Fruit fly (Drosophila melanogaster) whole organism, prepupa: ENCODE results near the gene ect.

Experiments used
- CG10631 ChIP-seq: fragments of 200-800 bp; sonication (Bioruptor generic); optimal IDR thresholded peaks from 2 replicates; lab custom pipeline; 2016; ENCODE audit warnings: missing biosample characterization, missing genetic modification characterization
- CG10669 ChIP-seq: fragments of 200-800 bp; sonication (Bioruptor generic); optimal IDR thresholded peaks from 3 replicates; lab custom pipeline; 2018; ENCODE audit warnings: missing biosample characterization, mild to moderate bottlenecking, missing genetic modification characterization, moderate library complexity
- CG1621 ChIP-seq: fragments of 200-800 bp; sonication (Bioruptor generic); optimal IDR thresholded peaks from 3 replicates; lab custom pipeline; 2018; ENCODE audit warnings: missing biosample characterization, mild to moderate bottlenecking, missing genetic modification characterization
- CG16779 ChIP-seq: fragments of 200-800 bp; sonication (Bioruptor generic); optimal IDR thresholded peaks from 3 replicates; lab custom pipeline; 2017; ENCODE audit warnings: missing biosample characterization, mild to moderate bottlenecking, missing genetic modification characterization
- CG34406 ChIP-seq: fragments of 200-800 bp; sonication (Bioruptor generic); optimal IDR thresholded peaks from 3 replicates; lab custom pipeline; 2016; ENCODE audit warnings: missing biosample characterization, missing genetic modification characterization
- CG6276 ChIP-seq: fragments of 200-800 bp; sonication (Bioruptor generic); optimal IDR thresholded peaks from 2 replicates; lab custom pipeline; 2017; ENCODE audit warnings: missing biosample characterization, mild to moderate bottlenecking, missing genetic modification characterization
- CG6792 ChIP-seq: fragments of 200-800 bp; sonication (Bioruptor generic); optimal IDR thresholded peaks from 3 replicates; lab custom pipeline; 2016; ENCODE audit warnings: missing biosample characterization, missing genetic modification characterization
- CG6854 ChIP-seq: fragments of 200-800 bp; sonication (Bioruptor generic); optimal IDR thresholded peaks from 2 replicates; lab custom pipeline; 2017; ENCODE audit warnings: missing biosample characterization, mild to moderate bottlenecking, missing genetic modification characterization
- CG8119 ChIP-seq: fragments of 200-800 bp; sonication (Bioruptor generic); IDR thresholded peaks from 3 replicates; pipeline ENCODE4 v1.3.6; 2022; ENCODE audit warnings: missing biosample characterization, missing genetic modification characterization
- CG8319 ChIP-seq: fragments of 200-800 bp; sonication (Bioruptor generic); optimal IDR thresholded peaks from 3 replicates; lab custom pipeline; 2016; ENCODE audit warnings: missing biosample characterization, missing genetic modification characterization
- CG8632 ChIP-seq: fragments of 200-800 bp; sonication (Bioruptor generic); optimal IDR thresholded peaks from 3 replicates; lab custom pipeline; 2016; ENCODE audit warnings: missing biosample characterization, missing genetic modification characterization
- CG9139 ChIP-seq: fragments of 200-800 bp; sonication (Bioruptor generic); optimal IDR thresholded peaks from 3 replicates; lab custom pipeline; 2017; ENCODE audit warnings: missing biosample characterization, mild to moderate bottlenecking, missing genetic modification characterization
- Eip75B ChIP-seq: fragments of 200-800 bp; sonication (Bioruptor generic); optimal IDR thresholded peaks from 3 replicates; lab custom pipeline; 2016; ENCODE audit warnings: missing biosample characterization, missing genetic modification characterization
- Eip78C ChIP-seq: fragments of 200-800 bp; sonication (Bioruptor generic); peaks from one replicate; lab custom pipeline; 2016; ENCODE audit warnings: missing biosample characterization, missing genetic modification characterization
- Eip93F ChIP-seq: fragments of 200-800 bp; sonication (Bioruptor generic); optimal IDR thresholded peaks from 2 replicates; lab custom pipeline; 2016; ENCODE audit warnings: missing biosample characterization, mild to moderate bottlenecking, missing genetic modification characterization
- Gug ChIP-seq: fragments of 200-800 bp; sonication (Bioruptor generic); IDR thresholded peaks from 2 replicates; pipeline ENCODE4 v1.3.6; 2022; ENCODE audit warnings: missing biosample characterization, missing genetic modification characterization
- Hr4 ChIP-seq: fragments of 200-800 bp; sonication (Bioruptor generic); optimal IDR thresholded peaks from 3 replicates; lab custom pipeline; 2016; ENCODE audit warnings: missing biosample characterization, missing genetic modification characterization
- Met ChIP-seq: fragments of 200-800 bp; sonication (Bioruptor generic); optimal IDR thresholded peaks from 3 replicates; lab custom pipeline; 2016; ENCODE audit warnings: missing biosample characterization, missing genetic modification characterization
- OdsH ChIP-seq: fragments of 200-800 bp; sonication (Bioruptor generic); optimal IDR thresholded peaks from 3 replicates; lab custom pipeline; 2016; ENCODE audit warnings: missing biosample characterization, missing genetic modification characterization
- Smox ChIP-seq: fragments of 200-800 bp; sonication (Bioruptor generic); optimal IDR thresholded peaks from 3 replicates; lab custom pipeline; 2016; ENCODE audit warnings: missing biosample characterization, missing genetic modification characterization
- Sox102F ChIP-seq: fragments of 200-800 bp; sonication (Bioruptor generic); optimal IDR thresholded peaks from 2 replicates; lab custom pipeline; 2016; ENCODE audit warnings: missing biosample characterization, mild to moderate bottlenecking, missing genetic modification characterization
- Sox14 ChIP-seq: fragments of 200-800 bp; sonication (Bioruptor generic); optimal IDR thresholded peaks from 3 replicates; lab custom pipeline; 2016; ENCODE audit warnings: missing biosample characterization, missing genetic modification characterization
- Sox15 ChIP-seq: fragments of 200-800 bp; sonication (Bioruptor generic); optimal IDR thresholded peaks from 3 replicates; lab custom pipeline; 2016; ENCODE audit warnings: missing biosample characterization, missing genetic modification characterization
- achi ChIP-seq: fragments of 200-800 bp; sonication (Bioruptor generic); optimal IDR thresholded peaks from 3 replicates; lab custom pipeline; 2016; ENCODE audit warnings: missing biosample characterization, missing genetic modification characterization
- cyc ChIP-seq: fragments of 200-800 bp; sonication (Bioruptor generic); optimal IDR thresholded peaks from 3 replicates; lab custom pipeline; 2016; ENCODE audit warnings: missing biosample characterization, missing genetic modification characterization
- dac ChIP-seq: fragments of 200-800 bp; sonication (Bioruptor generic); optimal IDR thresholded peaks from 2 replicates; lab custom pipeline; 2017; ENCODE audit warnings: missing biosample characterization, mild to moderate bottlenecking, missing genetic modification characterization
- dsx ChIP-seq: fragments of 200-800 bp; optimal IDR thresholded peaks from 3 replicates; lab custom pipeline; 2019; ENCODE audit warnings: missing biosample characterization, mild to moderate bottlenecking, missing genetic modification characterization, moderate library complexity; ENCODE audit not compliant: poor library complexity, severe bottlenecking
- esn ChIP-seq: fragments of 200-800 bp; sonication (Bioruptor generic); optimal IDR thresholded peaks from 2 replicates; lab custom pipeline; 2016; ENCODE audit warnings: missing biosample characterization, mild to moderate bottlenecking, missing genetic modification characterization, moderate library complexity
- fd59A ChIP-seq: fragments of 200-800 bp; sonication (Bioruptor generic); optimal IDR thresholded peaks from 2 replicates; lab custom pipeline; 2017; ENCODE audit warnings: missing biosample characterization, mild to moderate bottlenecking, missing genetic modification characterization, missing genetic modification reagents
- fd85E ChIP-seq: fragments of 200-800 bp; sonication (Bioruptor generic); optimal IDR thresholded peaks from 3 replicates; lab custom pipeline; 2016; ENCODE audit warnings: missing biosample characterization, missing genetic modification characterization
- fkh ChIP-seq: fragments of 200-800 bp; sonication (Bioruptor generic); optimal IDR thresholded peaks from 3 replicates; lab custom pipeline; 2017; ENCODE audit warnings: missing biosample characterization, mild to moderate bottlenecking, missing genetic modification characterization, moderate library complexity
- ss ChIP-seq, 2 experiments: fragments of 200-800 bp; sonication (Bioruptor generic); optimal IDR thresholded peaks; 2 replicates in 1 of 2; 3 replicates in 1 of 2; lab custom pipeline; 2017 to 2018; ENCODE audit warnings: mild to moderate bottlenecking in 2 of 2, missing biosample characterization in 2 of 2, missing genetic modification characterization in 2 of 2, moderate library complexity in 1 of 2
- svp ChIP-seq: fragments of 200-800 bp; sonication (Bioruptor generic); peaks from one replicate; lab custom pipeline; 2016; ENCODE audit warnings: missing biosample characterization, missing genetic modification characterization
- topi ChIP-seq: fragments of 200-800 bp; sonication (Bioruptor generic); optimal IDR thresholded peaks from 3 replicates; lab custom pipeline; 2016; ENCODE audit warnings: missing biosample characterization, missing genetic modification characterization
- vri ChIP-seq: fragments of 200-800 bp; sonication (Bioruptor generic); optimal IDR thresholded peaks from 3 replicates; lab custom pipeline; 2016; ENCODE audit warnings: missing biosample characterization, mild to moderate bottlenecking, missing genetic modification characterization

Gene ect

DNA sequence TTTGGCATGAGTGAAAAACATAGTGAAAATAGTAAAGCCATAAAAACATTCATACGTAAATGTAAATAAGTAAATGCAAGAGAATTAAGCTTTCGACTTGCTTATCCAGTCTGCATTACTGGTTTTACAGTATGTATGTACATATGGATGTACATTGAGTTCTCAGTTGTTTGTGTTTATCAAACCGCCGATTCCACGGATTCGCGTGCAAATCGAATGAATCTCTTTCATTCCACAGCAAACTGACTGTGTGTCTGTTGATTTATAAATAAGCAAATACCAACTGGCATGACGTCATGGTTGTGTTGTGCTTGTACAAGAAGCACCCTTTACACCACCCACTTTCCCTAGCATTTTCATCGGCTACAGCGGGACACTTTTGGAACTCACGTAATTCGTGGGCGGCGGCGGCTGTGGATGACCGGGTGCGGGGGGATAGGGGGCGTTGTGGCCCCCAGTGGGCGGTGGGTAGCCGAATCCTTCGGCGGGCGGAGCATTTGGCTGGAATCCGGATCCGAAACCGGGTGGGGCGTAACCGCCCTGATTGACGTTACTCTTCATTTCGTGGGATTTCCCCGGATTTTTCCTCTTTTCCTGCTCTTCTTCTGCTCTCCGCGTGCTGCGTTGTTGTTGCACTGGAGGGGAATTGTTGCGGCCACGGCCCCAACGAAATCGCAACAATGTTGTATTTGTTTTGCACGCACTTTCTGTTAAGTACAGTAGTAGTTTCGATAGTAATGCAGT, 23.0 kb upstream of the ect start (continued):
- peak; percentile 70 for TF ChIP-seq Eip78C
- no peak for TF ChIP-seq CG6276 (GFP tag; lab: Kevin White, UChicago)
- no peak for TF ChIP-seq Met
- no peak for TF ChIP-seq ss (GFP tag; optimal IDR thresholded peaks at IDR 0.05; lab: Kevin White, UChicago)
- TF ChIP-seq esn: peak; percentile 18
- TF ChIP-seq cyc (GFP tag; lab: Kevin White, UChicago): peak; percentile 21
- no peak for TF ChIP-seq fd85E (GFP tag; lab: Kevin White, UChicago)
- TF ChIP-seq topi (GFP tag; lab: Kevin White, UChicago): no peak
- peak; percentile 58 for TF ChIP-seq CG10669 (GFP tag; lab: Kevin White, UChicago)
- TF ChIP-seq Hr4 (GFP tag; lab: Kevin White, UChicago): no peak
- 0 out of 3 replicates have a peak, but pooled peaks have one; percentile 37 for TF ChIP-seq CG8119 (GFP tag; lab: Robert Waterston, UW)
- no peak for TF ChIP-seq CG6854 (GFP tag; lab: Kevin White, UChicago)
- TF ChIP-seq CG6792 (GFP tag; lab: Kevin White, UChicago): peak; percentile 11
- peak; percentile 17 for TF ChIP-seq Sox14 (GFP tag; lab: Kevin White, UChicago)
- TF ChIP-seq Sox102F: peak; percentile 55
- TF ChIP-seq fd59A (GFP tag; lab: Kevin White, UChicago): no peak
- TF ChIP-seq CG8632 (GFP tag; lab: Kevin White, UChicago): peak; percentile 0
- no peak for TF ChIP-seq Eip93F (GFP tag; lab: Kevin White, UChicago)
- TF ChIP-seq CG1621 (tag; lab: Kevin White, UChicago): peak; percentile 3
- no peak for TF ChIP-seq Sox15 (GFP tag; lab: Kevin White, UChicago)
- peak; percentile 6 for TF ChIP-seq svp
- TF ChIP-seq Smox (GFP tag; lab: Kevin White, UChicago): no peak
- peak; percentile 77 for TF ChIP-seq dsx (GFP tag; lab: Kevin White, UChicago)
- TF ChIP-seq vri (GFP tag; lab: Kevin White, UChicago): no peak
- TF ChIP-seq CG8319 (GFP tag; lab: Kevin White, UChicago): no peak
- TF ChIP-seq fkh (GFP tag; lab: Kevin White, UChicago): no peak
- TF ChIP-seq dac: no peak
- no peak for TF ChIP-seq Eip75B
- TF ChIP-seq achi (GFP tag; lab: Kevin White, UChicago): peak; percentile 16
- no peak for TF ChIP-seq Gug (GFP tag; lab: Robert Waterston, UW)
- TF ChIP-seq CG34406 (GFP tag; lab: Kevin White, UChicago): peak; percentile 4
- peak; percentile 19 for TF ChIP-seq CG10631 (GFP tag; lab: Kevin White, UChicago)
- TF ChIP-seq CG9139 (GFP tag; lab: Kevin White, UChicago): no peak

dm6 chr3L:10223397-10223796, 21.8 kb upstream of the ect start:
- peak; percentile 88 for TF ChIP-seq vri (GFP tag; lab: Kevin White, UChicago)
- no peak for TF ChIP-seq CG10669 (GFP tag; lab: Kevin White, UChicago)
- TF ChIP-seq OdsH: no peak
- peak; percentile 63 for TF ChIP-seq fkh (GFP tag; lab: Kevin White, UChicago)
- peak; percentile 96 for TF ChIP-seq svp

- TF ChIP-seq fd85E (GFP tag; lab: Kevin White, UChicago): no peak
- TF ChIP-seq CG16779 (tag; lab: Kevin White, UChicago): no peak
- peak; percentile 53 for TF ChIP-seq svp
- TF ChIP-seq CG1621 (tag; lab: Kevin White, UChicago): peak; percentile 6
- peak; percentile 14 for TF ChIP-seq Eip78C
Observed at dm6 chr3L:10220064-10220463, 18.4 kb upstream of the ect start, which contains the start of gene CG32055. TSS of gene CG32055 (minus strand) at chr3L:10220164.
